Worm (Caenorhabditis elegans) whole organism, L3 larva: ENCODE measurements around the gene R01H2.1.

Source experiments
- ZK546.5 ChIP-seq: sonication (generic microtip); optimal IDR thresholded peaks from 2 replicates; lab custom pipeline; 2017; ENCODE audit warnings: missing biosample characterization, missing genetic modification characterization
- egl-27 ChIP-seq: sonication (generic microtip); optimal IDR thresholded peaks from 4 replicates; lab custom pipeline; 2017; ENCODE audit warnings: missing biosample characterization, missing genetic modification reagents, missing genetic modification characterization
- elt-3 ChIP-seq, 3 experiments: fragments of 150-350 bp in 1 of 3; sonication (generic microtip) in 2 of 3; optimal IDR thresholded peaks; 2 replicates in 2 of 3; 4 replicates in 1 of 3; lab custom pipeline; 2014 to 2017; ENCODE audit warnings: missing biosample characterization in 3 of 3, missing genetic modification characterization in 3 of 3
- mdl-1 ChIP-seq: fragments of 150-350 bp; optimal IDR thresholded peaks from 2 replicates; lab custom pipeline; 2014; ENCODE audit warnings: missing biosample characterization, missing genetic modification characterization
- nfya-1 ChIP-seq: sonication (generic microtip); optimal IDR thresholded peaks from 2 replicates; lab custom pipeline; 2017; ENCODE audit warnings: missing genetic modification characterization, mild to moderate bottlenecking, missing compliant biosample characterization, antibody characterized with exemption, moderate library complexity; ENCODE audit not compliant: insufficient read depth
- nhr-12 ChIP-seq: fragments of 150-350 bp; optimal IDR thresholded peaks from 2 replicates; lab custom pipeline; 2014; ENCODE audit warnings: missing biosample characterization, missing genetic modification characterization
- nhr-28 ChIP-seq: fragments of 150-350 bp; optimal IDR thresholded peaks from 2 replicates; lab custom pipeline; 2014; ENCODE audit warnings: missing biosample characterization, missing genetic modification characterization
- nhr-77 ChIP-seq: fragments of 150-350 bp; optimal IDR thresholded peaks from 2 replicates; lab custom pipeline; 2014; ENCODE audit warnings: missing biosample characterization, missing genetic modification characterization
- pqm-1 ChIP-seq: fragments of 150-350 bp; optimal IDR thresholded peaks from 2 replicates; lab custom pipeline; 2017; ENCODE audit warnings: missing biosample characterization, missing genetic modification characterization, inconsistent platforms
- snpc-4 ChIP-seq: fragments of 150-350 bp; optimal IDR thresholded peaks from 2 replicates; lab custom pipeline; 2014; ENCODE audit warnings: missing biosample characterization, missing genetic modification characterization
- unc-62 ChIP-seq: fragments of 150-350 bp; sonication (generic microtip); optimal IDR thresholded peaks from 4 replicates; lab custom pipeline; 2014; ENCODE audit warnings: missing biosample characterization, missing genetic modification reagents, missing genetic modification characterization
- ztf-11 ChIP-seq: fragments of 150-350 bp; optimal IDR thresholded peaks from 2 replicates; lab custom pipeline; 2014; ENCODE audit warnings: missing biosample characterization, missing genetic modification characterization

DNA sequence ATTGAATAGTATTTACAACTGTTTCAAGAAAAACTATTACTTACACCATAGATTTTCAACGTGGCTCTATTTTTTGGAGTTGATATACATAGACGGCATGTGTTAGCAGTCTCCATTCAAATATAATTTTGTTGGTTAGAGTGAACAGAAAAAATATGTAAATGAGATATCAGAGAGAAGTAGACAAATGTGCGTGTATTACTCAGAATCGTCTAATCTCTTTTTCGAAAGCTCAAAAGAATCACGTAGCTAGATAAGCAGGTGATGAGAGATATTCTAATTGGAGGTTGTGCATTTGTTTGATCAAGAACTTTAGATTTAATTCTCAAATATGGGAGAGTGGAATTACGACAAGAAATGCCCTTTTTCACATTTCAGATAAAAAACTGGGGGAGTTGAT is 27.9 kb downstream of the R01H2.1 start, which contains the start of gene ZK418.10:
- TF ChIP-seq elt-3 (tag; optimal IDR thresholded peaks at IDR 0.05; lab: Kevin White, UChicago) (no peak), snpc-4 (tag; lab: Kevin White, UChicago) (no peak), egl-27 (tag; lab: Kevin White, UChicago) (no peak), nhr-28 (tag; lab: Kevin White, UChicago) (no peak), nhr-12 (tag; lab: Kevin White, UChicago) (no peak), mdl-1 (tag; lab: Kevin White, UChicago) (no peak), nfya-1 (tag; lab: Kevin White, UChicago) (no peak), nhr-77 (tag; lab: Kevin White, UChicago) (no peak), ZK546.5 (no peak), unc-62 (no peak), ztf-11 (no peak), pqm-1 (tag; lab: Kevin White, UChicago) (no peak)
